Worm (Caenorhabditis elegans): ENCODE measurements around the gene aakg-1.

Gene aakg-1

DNA sequence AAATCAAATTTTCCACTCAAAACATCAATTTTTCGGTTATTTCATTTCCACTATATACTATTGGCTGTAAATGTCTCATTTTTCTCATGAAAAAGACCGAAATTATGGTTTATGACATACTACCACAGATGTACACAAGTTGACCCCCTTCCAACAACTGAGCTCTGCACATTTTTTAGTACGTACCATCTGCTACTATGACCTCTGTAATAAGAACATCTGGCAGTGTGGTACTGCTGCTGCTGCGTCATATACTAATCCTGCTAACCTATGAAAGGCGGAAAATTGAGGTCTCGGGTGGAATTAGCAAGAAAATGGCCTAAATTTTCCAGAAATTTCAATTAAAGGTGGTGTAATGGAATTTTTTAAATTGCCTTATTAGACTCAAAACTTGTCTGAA lies 36.2 kb upstream of the aakg-1 start:
- TF ChIP-seq dsc-1 (tag; optimal IDR thresholded peaks at IDR 0.05): peak; percentile 18
- TF ChIP-seq lin-14 (GFP tag; optimal IDR thresholded peaks at IDR 0.05): no peak

ce11 chrIII:12609410-12609809 lies 34.2 kb upstream of the aakg-1 start:
- TF ChIP-seq lin-14 (GFP tag; optimal IDR thresholded peaks at IDR 0.05): no peak
- no peak for TF ChIP-seq lir-3 (tag; optimal IDR thresholded peaks at IDR 0.05; ENCODE audit: poor library complexity)
- TF ChIP-seq grh-1 (GFP tag; IDR thresholded peaks at IDR 0.05): 0 out of 2 replicates have a peak, but pooled peaks have one; percentile 27

ce11 chrIII:12608989-12609388 lies 33.8 kb upstream of the aakg-1 start, which contains the start of gene Y111B2A.12:
Gene Y111B2A.12, plus strand, starts transcription at chrIII:12609289.
- no peak for TF ChIP-seq ceh-8 (GFP tag; optimal IDR thresholded peaks at IDR 0.05)
- TF ChIP-seq fos-1 (tag; optimal IDR thresholded peaks at IDR 0.05): no peak
- TF ChIP-seq C34B4.2 (tag; optimal IDR thresholded peaks at IDR 0.05): no peak

- TF ChIP-seq efl-3 (GFP tag; optimal IDR thresholded peaks at IDR 0.05) (peak; percentile 56), ceh-90 (tag; optimal IDR thresholded peaks at IDR 0.05) (no peak), lin-39 (tag; optimal IDR thresholded peaks at IDR 0.05) (peak; percentile 52), hlh-4 (tag; optimal IDR thresholded peaks at IDR 0.05) (no peak), unc-130 (tag; optimal IDR thresholded peaks at IDR 0.05) (peak; percentile 78), lsy-2 (tag; optimal IDR thresholded peaks at IDR 0.05) (peak; percentile 91 to 93), nhr-11 (tag; optimal IDR thresholded peaks at IDR 0.05) (peak; percentile 54), unc-30 (tag; optimal IDR thresholded peaks at IDR 0.05) (no peak), hpl-2 (GFP tag; optimal IDR thresholded peaks at IDR 0.05) (peak; percentile 11), lin-14 (GFP tag; optimal IDR thresholded peaks at IDR 0.05) (peak; percentile 98), alr-1 (tag; optimal IDR thresholded peaks at IDR 0.05; ENCODE audit: borderline replicate concordance) (no peak), skn-1 (tag; optimal IDR thresholded peaks at IDR 0.05) (peak; percentile 89), nhr-77 (tag; optimal IDR thresholded peaks at IDR 0.05) (peak; percentile 88), fkh-8 (tag; optimal IDR thresholded peaks at IDR 0.05) (peak; percentile 98), nhr-28 (tag; optimal IDR thresholded peaks at IDR 0.05) (no peak), ama-1 (optimal IDR thresholded peaks at IDR 0.05) (peak; percentile 82), Y116A8C.19 (tag; optimal IDR thresholded peaks at IDR 0.05; ENCODE audit: borderline replicate concordance) (no peak), ets-5 (GFP tag; IDR thresholded peaks at IDR 0.05) (no peak), egl-13 (tag; optimal IDR thresholded peaks at IDR 0.05) (peak; percentile 88), nhr-84 (tag; optimal IDR thresholded peaks at IDR 0.05) (no peak), dpl-1 (GFP tag; optimal IDR thresholded peaks at IDR 0.05) (peak; percentile 70 to 73 (median 72)), nhr-237 (tag; optimal IDR thresholded peaks at IDR 0.05) (peak; percentile 75), ztf-4 (tag; optimal IDR thresholded peaks at IDR 0.05) (peak; percentile 87), nhr-20 (tag; optimal IDR thresholded peaks at IDR 0.05) (peak; percentile 96), aha-1 (tag; optimal IDR thresholded peaks at IDR 0.05) (peak; percentile 80), C16A3.4 (tag; optimal IDR thresholded peaks at IDR 0.05) (peak; percentile 80), nhr-12 (tag; optimal IDR thresholded peaks at IDR 0.05) (no peak), pax-3 (tag; optimal IDR thresholded peaks at IDR 0.05) (peak; percentile 81), nhr-71 (tag; optimal IDR thresholded peaks at IDR 0.05) (peak; percentile 98), fkh-10 (GFP tag; optimal IDR thresholded peaks at IDR 0.05) (peak; percentile 85), ztf-11 (tag; optimal IDR thresholded peaks at IDR 0.05) (peak in 1 of 2 experiments; percentile 79), snpc-4 (tag; optimal IDR thresholded peaks at IDR 0.05) (peak; percentile 70), fos-1 (tag; optimal IDR thresholded peaks at IDR 0.05) (peak; percentile 79), tlp-1 (tag; optimal IDR thresholded peaks at IDR 0.05) (no peak), mdl-1 (tag; optimal IDR thresholded peaks at IDR 0.05) (peak in 1 of 2 experiments; percentile 98), zip-4 (GFP tag; optimal IDR thresholded peaks at IDR 0.05) (peak; percentile 73), nhr-19 (GFP tag; conservative IDR thresholded peaks at IDR 0.05) (peak; percentile 92), xbp-1 (tag; optimal IDR thresholded peaks at IDR 0.05) (peak; percentile 93), jun-1 (tag; optimal IDR thresholded peaks at IDR 0.05) (peak; percentile 97), ceh-82 (tag; optimal IDR thresholded peaks at IDR 0.05) (peak; percentile 94 to 96 (median 95))
Measured at ce11 chrIII:12608220-12608958, 33.2 kb upstream of the aakg-1 start, which contains the start of gene epc-1. Gene epc-1, minus strand, starts transcription at chrIII:12608586.

All from whole organism, L1 larva.